Worm (Caenorhabditis elegans) whole organism, late embryonic: ENCODE data around the gene lonp-2.

Experiments used
- ceh-19 ChIP-seq: fragments of 200-800 bp; sonication (Bioruptor generic); optimal IDR thresholded peaks from 2 replicates; lab custom pipeline; 2018; ENCODE audit warnings: mild to moderate bottlenecking, missing genetic modification characterization, missing compliant biosample characterization
- ceh-30 ChIP-seq: fragments of 150-350 bp; optimal IDR thresholded peaks from 2 replicates; lab custom pipeline; 2014; ENCODE audit warnings: missing biosample characterization, missing genetic modification characterization
- ceh-9 ChIP-seq: sonication (generic microtip); optimal IDR thresholded peaks from 2 replicates; lab custom pipeline; 2016; ENCODE audit warnings: mild to moderate bottlenecking, missing genetic modification characterization, inconsistent platforms, missing compliant biosample characterization
- che-1 ChIP-seq: sonication (generic microtip); optimal IDR thresholded peaks from 2 replicates; lab custom pipeline; 2016; ENCODE audit warnings: mild to moderate bottlenecking, missing genetic modification characterization, missing compliant biosample characterization
- elt-2 ChIP-seq: sonication (generic microtip); optimal IDR thresholded peaks from 2 replicates; lab custom pipeline; 2016; ENCODE audit warnings: missing genetic modification reagents, missing genetic modification characterization, missing compliant biosample characterization
- hlh-13 ChIP-seq: fragments of 200-800 bp; sonication (Bioruptor generic); optimal IDR thresholded peaks from 2 replicates; lab custom pipeline; 2018; ENCODE audit warnings: mild to moderate bottlenecking, missing genetic modification characterization, missing compliant biosample characterization
- nfya-1 ChIP-seq: sonication (generic microtip); optimal IDR thresholded peaks from 2 replicates; lab custom pipeline; 2017; ENCODE audit warnings: missing genetic modification characterization, mild to moderate bottlenecking, missing compliant biosample characterization, antibody characterized with exemption, moderate library complexity
- nhr-11 ChIP-seq: fragments of 150-350 bp; optimal IDR thresholded peaks from 2 replicates; lab custom pipeline; 2014; ENCODE audit warnings: missing biosample characterization, missing genetic modification characterization
- pha-4 ChIP-seq: fragments of 150-350 bp; optimal IDR thresholded peaks from 2 replicates; lab custom pipeline; 2018; ENCODE audit warnings: missing biosample characterization, missing genetic modification reagents, missing genetic modification characterization
- pqm-1 ChIP-seq: sonication (generic microtip); optimal IDR thresholded peaks from 2 replicates; lab custom pipeline; 2016; ENCODE audit warnings: missing genetic modification characterization, missing compliant biosample characterization
- sox-2 ChIP-seq: fragments of 200-800 bp; sonication (Bioruptor generic); IDR thresholded peaks from 2 replicates; pipeline ENCODE4 v1.3.6; 2022; ENCODE audit warnings: missing genetic modification reagents, missing genetic modification characterization, missing compliant biosample characterization
- tbx-7 ChIP-seq: sonication (generic microtip); optimal IDR thresholded peaks from 2 replicates; lab custom pipeline; 2016; ENCODE audit warnings: missing genotype, missing genetic modification characterization, missing compliant biosample characterization

ce11 chrIII:12123427-12123826, 15.9 kb downstream of the lonp-2 start:
- TF ChIP-seq elt-2 (tag; lab: Kevin White, UChicago) = no peak
- no peak for TF ChIP-seq pqm-1 (tag; lab: Kevin White, UChicago)
- TF ChIP-seq pha-4 (tag; lab: Kevin White, UChicago) = no peak
- TF ChIP-seq nfya-1 (tag; lab: Kevin White, UChicago) = no peak
- TF ChIP-seq ceh-30 (tag; lab: Kevin White, UChicago) = no peak
- no peak for TF ChIP-seq hlh-13 (GFP tag; lab: Kevin White, UChicago)
- TF ChIP-seq che-1 (tag; lab: Kevin White, UChicago) = no peak
- no peak for TF ChIP-seq nhr-11 (tag; lab: Kevin White, UChicago)
- no peak for TF ChIP-seq sox-2 (GFP tag; lab: Robert Waterston, UW)
- no peak for TF ChIP-seq tbx-7 (tag; lab: Kevin White, UChicago)
- TF ChIP-seq ceh-9 (tag; lab: Kevin White, UChicago) = no peak
- no peak for TF ChIP-seq ceh-19
